Fruit fly (Drosophila melanogaster): ENCODE data around the gene Trim9.

dm6 chr2L:10530089-10530488, 14.6 kb upstream of the Trim9 start:
- TF ChIP-seq CG8478 (optimal IDR thresholded peaks at IDR 0.05) (no peak), CTCF (optimal IDR thresholded peaks at IDR 0.05) (no peak)

Data from S2 (cell line).